Worm (Caenorhabditis elegans) whole organism, L2 larva: Measurements from ENCODE around the gene F47E1.20.

Experiments used
- blmp-1 ChIP-seq: sonication (generic microtip); optimal IDR thresholded peaks from 2 replicates; lab custom pipeline; 2017; ENCODE audit warnings: missing genetic modification characterization, mild to moderate bottlenecking, missing compliant biosample characterization, antibody characterized with exemption, moderate library complexity; ENCODE audit not compliant: insufficient read depth
- egl-27 ChIP-seq: sonication (generic microtip); optimal IDR thresholded peaks from 3 replicates; lab custom pipeline; 2017; ENCODE audit warnings: missing biosample characterization, missing genetic modification reagents, missing genetic modification characterization
- nhr-23 ChIP-seq: fragments of 150-350 bp; optimal IDR thresholded peaks from 2 replicates; lab custom pipeline; 2014; ENCODE audit warnings: missing biosample characterization, missing genetic modification reagents, missing genetic modification characterization
- nhr-237 ChIP-seq: fragments of 150-350 bp; optimal IDR thresholded peaks from 2 replicates; lab custom pipeline; 2014; ENCODE audit warnings: missing biosample characterization, missing genetic modification characterization
- nhr-77 ChIP-seq: fragments of 150-350 bp; optimal IDR thresholded peaks from 2 replicates; lab custom pipeline; 2014; ENCODE audit warnings: missing biosample characterization, missing genetic modification characterization
- skn-1 ChIP-seq: sonication (generic microtip); optimal IDR thresholded peaks from 2 replicates; lab custom pipeline; 2017; ENCODE audit warnings: missing biosample characterization, missing genetic modification characterization
- unc-39 ChIP-seq: fragments of 150-350 bp; optimal IDR thresholded peaks from 2 replicates; lab custom pipeline; 2014; ENCODE audit warnings: missing biosample characterization, missing genetic modification characterization
- unc-62 ChIP-seq: fragments of 150-350 bp; optimal IDR thresholded peaks from 2 replicates; lab custom pipeline; 2014; ENCODE audit warnings: missing biosample characterization, missing genetic modification reagents, missing genetic modification characterization

DNA sequence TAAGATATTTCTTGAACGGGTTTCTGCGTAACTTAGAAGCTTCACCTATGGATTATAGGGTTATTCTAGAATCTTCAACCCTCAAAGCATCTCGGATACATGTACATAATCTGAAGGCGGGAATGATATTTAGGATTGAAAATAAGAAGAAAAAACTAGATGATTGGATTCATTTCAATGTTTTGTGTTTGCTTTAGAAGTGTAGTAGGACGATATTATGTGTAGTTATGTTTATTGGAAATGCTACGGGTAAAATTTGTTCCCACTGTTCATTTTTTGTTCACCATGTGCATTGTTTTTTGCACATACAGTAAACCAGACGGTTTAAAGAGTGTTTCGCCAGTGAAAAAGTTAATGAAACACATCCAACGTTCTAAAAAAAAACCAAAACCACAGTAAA lies 37.3 kb upstream of the F47E1.20 start:
- TF ChIP-seq unc-39 (tag; lab: Kevin White, UChicago) (no peak), blmp-1 (tag; lab: Kevin White, UChicago) (no peak), nhr-237 (tag; lab: Kevin White, UChicago) (no peak), unc-62 (no peak), nhr-23 (no peak), egl-27 (tag; lab: Kevin White, UChicago) (no peak), nhr-77 (no peak), skn-1 (tag; lab: Kevin White, UChicago) (no peak)
